Fruit fly (Drosophila melanogaster) whole organism, embryonic: ENCODE results near the gene CG5846.

Source experiments
- CG10431 ChIP-seq: fragments of 200-800 bp; sonication (Bioruptor generic); optimal IDR thresholded peaks from 3 replicates; lab custom pipeline; 2018; ENCODE audit warnings: missing biosample characterization, mild to moderate bottlenecking, missing genetic modification characterization
- CG10543 ChIP-seq: fragments of 200-800 bp; sonication (Bioruptor generic); optimal IDR thresholded peaks from 3 replicates; lab custom pipeline; 2017; ENCODE audit warnings: missing biosample characterization, mild to moderate bottlenecking, missing genetic modification characterization, moderate library complexity
- CG12155 ChIP-seq: fragments of 200-800 bp; sonication (Bioruptor generic); optimal IDR thresholded peaks from 3 replicates; lab custom pipeline; 2016; ENCODE audit warnings: missing biosample characterization, missing genetic modification characterization
- CG12769 ChIP-seq: fragments of 200-800 bp; sonication (Bioruptor generic); optimal IDR thresholded peaks from 2 replicates; lab custom pipeline; 2019; ENCODE audit warnings: missing biosample characterization, mild to moderate bottlenecking, missing genetic modification characterization, moderate library complexity
- CG12942 ChIP-seq: fragments of 200-800 bp; sonication (Bioruptor generic); optimal IDR thresholded peaks from 3 replicates; lab custom pipeline; 2016; ENCODE audit warnings: missing biosample characterization, missing genetic modification characterization
- CG13287 ChIP-seq: fragments of 200-800 bp; sonication (Bioruptor generic); IDR thresholded peaks from 2 replicates; pipeline ENCODE4 v1.3.6; 2022; ENCODE audit warnings: missing biosample characterization, missing genetic modification characterization; ENCODE audit not compliant: partially characterized antibody
- CG13296 ChIP-seq: fragments of 200-800 bp; sonication (Bioruptor generic); optimal IDR thresholded peaks from 3 replicates; lab custom pipeline; 2018; ENCODE audit warnings: missing biosample characterization, mild to moderate bottlenecking, missing genetic modification characterization
- CG15269 ChIP-seq: fragments of 200-800 bp; sonication (Bioruptor generic); optimal IDR thresholded peaks from 2 replicates; lab custom pipeline; 2018; ENCODE audit warnings: missing biosample characterization, mild to moderate bottlenecking, missing genetic modification characterization, moderate library complexity
- CG15514 ChIP-seq: fragments of 200-800 bp; sonication (Bioruptor generic); optimal IDR thresholded peaks from 3 replicates; lab custom pipeline; 2017; ENCODE audit warnings: missing biosample characterization, missing genetic modification characterization, mild to moderate bottlenecking, moderate library complexity, missing genetic modification reagents
- CG16863 ChIP-seq: fragments of 200-800 bp; sonication (Bioruptor generic); optimal IDR thresholded peaks from 3 replicates; lab custom pipeline; 2016; ENCODE audit warnings: missing biosample characterization, missing genetic modification characterization
- CG31441 ChIP-seq: fragments of 200-800 bp; sonication (Bioruptor generic); IDR thresholded peaks from 2 replicates; pipeline ENCODE4 v1.3.6; 2022; ENCODE audit warnings: missing biosample characterization, missing genetic modification characterization
- CG34422 ChIP-seq: fragments of 200-800 bp; sonication (Bioruptor generic); IDR thresholded peaks from 3 replicates; pipeline ENCODE4 v1.3.6; 2022; ENCODE audit warnings: missing biosample characterization, missing genetic modification characterization
- CG7271 ChIP-seq: fragments of 200-800 bp; sonication (Bioruptor generic); optimal IDR thresholded peaks from 2 replicates; lab custom pipeline; 2018; ENCODE audit warnings: missing biosample characterization, mild to moderate bottlenecking, missing genetic modification characterization, moderate library complexity
- CG8089 ChIP-seq: fragments of 200-800 bp; sonication (Bioruptor generic); optimal IDR thresholded peaks from 3 replicates; lab custom pipeline; 2016; ENCODE audit warnings: missing biosample characterization, missing genetic modification characterization
- CkIIα-i1 ChIP-seq: fragments of 200-800 bp; sonication (Bioruptor generic); IDR thresholded peaks from 2 replicates; pipeline ENCODE4 v1.3.6; 2022; ENCODE audit warnings: missing biosample characterization, missing genetic modification characterization
- CrebB ChIP-seq: fragments of 200-800 bp; sonication (Bioruptor generic); optimal IDR thresholded peaks from 3 replicates; lab custom pipeline; 2018; ENCODE audit warnings: missing biosample characterization, mild to moderate bottlenecking, missing genetic modification characterization
- Doc3 ChIP-seq: fragments of 200-800 bp; sonication (Bioruptor generic); IDR thresholded peaks from 3 replicates; pipeline ENCODE4 v1.3.6; 2022; ENCODE audit warnings: missing biosample characterization, missing genetic modification characterization; ENCODE audit not compliant: partially characterized antibody
- Ets65A ChIP-seq: fragments of 200-800 bp; sonication (Bioruptor generic); peaks from one replicate; lab custom pipeline; 2016; ENCODE audit warnings: missing biosample characterization, missing genetic modification characterization
- Fer3 ChIP-seq: fragments of 200-800 bp; sonication (Bioruptor generic); optimal IDR thresholded peaks from 2 replicates; lab custom pipeline; 2018; ENCODE audit warnings: missing biosample characterization, mild to moderate bottlenecking, missing genetic modification characterization, moderate library complexity
- HmgZ ChIP-seq: fragments of 200-800 bp; sonication (Bioruptor generic); optimal IDR thresholded peaks from 2 replicates; lab custom pipeline; 2018; ENCODE audit warnings: missing biosample characterization, mild to moderate bottlenecking, missing genetic modification characterization
- Hr78 ChIP-seq, 2 experiments: fragments of 200-800 bp in 1 of 2; fragments of >200 bp in 1 of 2; sonication (Bioruptor generic) in 1 of 2; optimal IDR thresholded peaks; 2 replicates each; lab custom pipeline; 2017 to 2019; ENCODE audit warnings: missing biosample characterization in 2 of 2, missing genetic modification characterization in 2 of 2, mild to moderate bottlenecking in 1 of 2, moderate library complexity in 1 of 2
- Lim3 ChIP-seq: fragments of 200-800 bp; sonication (Bioruptor generic); IDR thresholded peaks from 2 replicates; pipeline ENCODE4 v1.3.6; 2022; ENCODE audit warnings: missing biosample characterization, missing genetic modification characterization
- Med ChIP-seq: fragments of 200-800 bp; sonication (Bioruptor generic); peaks from one replicate; lab custom pipeline; 2016; ENCODE audit warnings: missing biosample characterization, missing genetic modification characterization, mild to moderate bottlenecking, inconsistent platforms, moderate library complexity
- Pdp1 ChIP-seq, 2 experiments: fragments of 200-800 bp; sonication (Bioruptor generic); optimal IDR thresholded peaks; 3 replicates each; lab custom pipeline; 2016; ENCODE audit warnings: missing biosample characterization in 2 of 2, missing genetic modification characterization in 2 of 2, mild to moderate bottlenecking in 1 of 2, moderate library complexity in 1 of 2
- Six4 ChIP-seq: fragments of 200-800 bp; sonication (Bioruptor generic); optimal IDR thresholded peaks from 2 replicates; lab custom pipeline; 2016; ENCODE audit warnings: missing biosample characterization, missing genetic modification characterization
- Stat92E ChIP-seq, 3 experiments: fragments of >200 bp in 2 of 3; fragments of 200-800 bp in 1 of 3; sonication (Bioruptor generic) in 1 of 3; optimal IDR thresholded peaks; 2 replicates each; lab custom pipeline; 2017 to 2019; ENCODE audit warnings: missing biosample characterization in 3 of 3, missing genetic modification characterization in 3 of 3, mild to moderate bottlenecking in 1 of 3, moderate library complexity in 1 of 3
- Xbp1 ChIP-seq: fragments of 200-800 bp; sonication (Bioruptor generic); optimal IDR thresholded peaks from 3 replicates; lab custom pipeline; 2016; ENCODE audit warnings: missing biosample characterization, mild to moderate bottlenecking, missing genetic modification characterization
- cg ChIP-seq: fragments of 200-800 bp; sonication (Bioruptor generic); optimal IDR thresholded peaks from 3 replicates; lab custom pipeline; 2019; ENCODE audit warnings: missing biosample characterization, mild to moderate bottlenecking, missing genetic modification characterization, moderate library complexity
- crol ChIP-seq: fragments of 200-800 bp; sonication (Bioruptor generic); IDR thresholded peaks from 2 replicates; pipeline ENCODE4 v1.3.6; 2022; ENCODE audit warnings: missing biosample characterization, missing genetic modification characterization
- fd3F ChIP-seq: fragments of 200-800 bp; sonication (Bioruptor generic); optimal IDR thresholded peaks from 2 replicates; lab custom pipeline; 2018; ENCODE audit warnings: missing biosample characterization, mild to moderate bottlenecking, missing genetic modification characterization, moderate library complexity
- ftz-f1 ChIP-seq: fragments of 200-800 bp; sonication (Bioruptor generic); optimal IDR thresholded peaks from 2 replicates; lab custom pipeline; 2016; ENCODE audit warnings: missing biosample characterization, missing genetic modification characterization
- ham ChIP-seq: fragments of 200-800 bp; sonication (Bioruptor generic); IDR thresholded peaks from 2 replicates; pipeline ENCODE4 v1.3.6; 2022; ENCODE audit warnings: missing biosample characterization, missing genetic modification characterization
- kni ChIP-seq: fragments of 200-800 bp; sonication (Bioruptor generic); optimal IDR thresholded peaks from 3 replicates; lab custom pipeline; 2017; ENCODE audit warnings: mild to moderate bottlenecking, missing biosample characterization, missing genetic modification reagents, missing genetic modification characterization
- lab ChIP-seq: fragments of 200-800 bp; sonication (Bioruptor generic); optimal IDR thresholded peaks from 3 replicates; lab custom pipeline; 2017; ENCODE audit warnings: missing biosample characterization, missing genetic modification characterization, mild to moderate bottlenecking, moderate library complexity, missing genetic modification reagents
- nom ChIP-seq: fragments of 200-800 bp; sonication (Bioruptor generic); optimal IDR thresholded peaks from 2 replicates; lab custom pipeline; 2017; ENCODE audit warnings: missing biosample characterization, missing genetic modification characterization, mild to moderate bottlenecking, moderate library complexity, missing genetic modification reagents
- oc ChIP-seq: fragments of 200-800 bp; sonication (Bioruptor generic); optimal IDR thresholded peaks from 2 replicates; lab custom pipeline; 2018; ENCODE audit warnings: missing biosample characterization, mild to moderate bottlenecking, missing genetic modification characterization, moderate library complexity
- pho ChIP-seq: fragments of 200-800 bp; sonication (Bioruptor generic); optimal IDR thresholded peaks from 2 replicates; lab custom pipeline; 2016; ENCODE audit warnings: missing biosample characterization, missing genetic modification characterization
- pzg ChIP-seq: fragments of 200-800 bp; sonication (Bioruptor generic); optimal IDR thresholded peaks from 3 replicates; lab custom pipeline; 2018; ENCODE audit warnings: missing biosample characterization, mild to moderate bottlenecking, missing genetic modification characterization, moderate library complexity
- ranshi ChIP-seq: fragments of 200-800 bp; sonication (Bioruptor generic); IDR thresholded peaks from 2 replicates; pipeline ENCODE4 v1.3.6; 2022; ENCODE audit warnings: missing biosample characterization, missing genetic modification characterization
- rib ChIP-seq: fragments of 200-800 bp; sonication (Bioruptor generic); IDR thresholded peaks from 2 replicates; pipeline ENCODE4 v1.3.6; 2022; ENCODE audit warnings: missing biosample characterization, missing genetic modification characterization
- sob ChIP-seq: fragments of 200-800 bp; sonication (Bioruptor generic); IDR thresholded peaks from 2 replicates; pipeline ENCODE4 v1.3.6; 2022; ENCODE audit warnings: missing biosample characterization, missing genetic modification characterization
- ssp ChIP-seq: fragments of 200-800 bp; sonication (Bioruptor generic); IDR thresholded peaks from 2 replicates; pipeline ENCODE4 v1.3.6; 2022; ENCODE audit warnings: missing biosample characterization, missing genetic modification characterization
- stwl ChIP-seq: fragments of 200-800 bp; sonication (Bioruptor generic); optimal IDR thresholded peaks from 3 replicates; lab custom pipeline; 2018; ENCODE audit warnings: missing biosample characterization, mild to moderate bottlenecking, missing genetic modification characterization, moderate library complexity
- tll ChIP-seq, 2 experiments: fragments of 200-800 bp in 1 of 2; fragments of >200 bp in 1 of 2; sonication (Bioruptor generic) in 1 of 2; optimal IDR thresholded peaks; 2 replicates each; lab custom pipeline; 2017 to 2019; ENCODE audit warnings: missing biosample characterization in 2 of 2, missing genetic modification characterization in 2 of 2, mild to moderate bottlenecking in 1 of 2, moderate library complexity in 1 of 2

The CG5846 gene

DNA sequence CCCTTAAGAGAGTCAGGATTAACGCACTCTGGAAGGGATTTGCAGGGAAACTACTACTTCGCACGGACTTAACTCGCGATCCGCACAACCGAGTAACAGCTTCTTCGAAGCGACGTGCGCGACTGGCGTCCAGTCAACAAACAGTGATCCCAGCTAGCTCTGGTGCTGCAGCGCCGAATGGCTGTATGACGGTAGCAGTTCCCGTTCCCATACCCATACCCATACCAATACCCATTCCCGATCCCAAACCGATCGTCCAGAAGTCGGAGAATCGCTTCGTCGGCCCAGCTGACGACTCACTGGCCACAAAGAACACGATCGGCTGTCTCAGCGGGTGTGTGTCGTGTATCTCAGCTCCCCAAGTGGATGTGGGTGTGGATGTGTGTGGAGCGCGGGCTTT is 9.8 kb downstream of the CG5846 start, which contains the start of gene CG5853 (continued):
- TF ChIP-seq rib (0 out of 2 replicates have a peak, but pooled peaks have one; percentile 45), CG13287 (GFP tag; lab: Robert Waterston, UW) (peak; percentile 12; the same call in 1 of the 2 replicates), CG34422 (GFP tag; lab: Robert Waterston, UW) (0 out of 3 replicates have a peak, but pooled peaks have one; percentile 21), ftz-f1 (GFP tag; lab: Kevin White, UChicago) (peak; percentile 35), pho (GFP tag; lab: Kevin White, UChicago) (peak; percentile 7), pzg (peak; percentile 11), CG15269 (tag; lab: Kevin White, UChicago) (peak; percentile 2), Six4 (GFP tag; lab: Kevin White, UChicago) (no peak)
- TF ChIP-seq, all 482 proteins: peak for 64

DNA sequence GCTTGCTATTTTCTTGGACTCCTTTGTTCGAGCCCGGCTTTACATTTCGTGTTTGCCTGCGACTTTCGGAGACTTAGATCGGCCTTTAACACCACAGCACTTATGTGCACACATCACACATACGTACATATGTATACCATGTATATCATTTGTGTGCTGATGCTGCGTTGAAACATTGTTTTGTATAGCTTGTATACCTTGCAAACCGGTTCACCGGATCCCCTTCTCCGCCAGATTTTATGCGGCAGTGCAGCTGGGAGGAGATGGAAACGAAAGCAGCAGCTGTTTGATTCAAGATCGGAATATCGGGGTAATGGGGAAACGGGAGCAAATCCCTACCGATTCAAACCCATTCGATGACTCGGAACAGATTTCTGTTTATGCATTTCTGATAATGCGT is 11.0 kb downstream of the CG5846 start:
- TF ChIP-seq Xbp1 (GFP tag; lab: Kevin White, UChicago) = no peak
- TF ChIP-seq CG10431 (GFP tag; lab: Kevin White, UChicago) = peak; percentile 98
- no peak for TF ChIP-seq ham (GFP tag; lab: Robert Waterston, UW)
- TF ChIP-seq cg (GFP tag; lab: Kevin White, UChicago) = peak; percentile 19
- TF ChIP-seq CG12769 (tag; lab: Kevin White, UChicago) = peak; percentile 16
- peak in 1 of 3 experiments; percentile 49 for TF ChIP-seq Stat92E (GFP tag; optimal IDR thresholded peaks at IDR 0.05; lab: Kevin White, UChicago)
- peak in 1 of 2 experiments; percentile 20 for TF ChIP-seq tll (GFP tag; optimal IDR thresholded peaks at IDR 0.05; lab: Kevin White, UChicago)
- TF ChIP-seq Doc3 (GFP tag; lab: Robert Waterston, UW) = no peak
- no peak for TF ChIP-seq fd3F (GFP tag; lab: Kevin White, UChicago)
- no peak for TF ChIP-seq HmgZ (tag; lab: Kevin White, UChicago)
- peak; percentile 45; the same call in 1 of the 2 replicates for TF ChIP-seq crol
- no peak for TF ChIP-seq CkIIα-i1 (GFP tag; lab: Robert Waterston, UW)
- peak in 1 of 2 experiments; percentile 35 for TF ChIP-seq Hr78 (GFP tag; optimal IDR thresholded peaks at IDR 0.05; lab: Kevin White, UChicago)
- TF ChIP-seq CG7271 (tag; lab: Kevin White, UChicago) = no peak
- TF ChIP-seq kni (GFP tag; lab: Kevin White, UChicago) = peak; percentile 79
- peak; percentile 19 for TF ChIP-seq oc (tag; lab: Kevin White, UChicago)
- peak; percentile 24; the same call in 1 of the 2 replicates for TF ChIP-seq ranshi (GFP tag; lab: Robert Waterston, UW)
- TF ChIP-seq Med = peak; percentile 74
- TF ChIP-seq, all 482 proteins: peak for 11

DNA sequence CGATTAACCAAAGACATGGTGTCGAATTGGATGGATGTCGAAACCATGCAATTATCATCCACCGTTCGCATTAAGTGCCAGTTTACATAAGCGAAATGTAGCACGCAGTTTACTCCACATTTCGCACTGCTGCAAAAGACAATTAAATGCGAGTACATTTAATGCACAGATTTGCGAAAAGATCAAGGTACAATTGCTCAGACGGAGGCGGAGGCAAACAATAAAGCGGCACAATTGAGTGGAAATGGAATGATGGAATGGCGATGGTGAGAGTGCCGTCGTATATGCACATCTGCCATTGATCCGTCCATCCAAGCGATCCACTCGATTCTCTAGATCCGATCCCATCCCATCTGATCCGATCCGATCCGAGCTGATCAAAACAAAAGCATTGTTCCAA is 12.0 kb downstream of the CG5846 start:
- TF ChIP-seq Lim3 (GFP tag; lab: Robert Waterston, UW) (no peak), Med (no peak), CrebB (no peak), ssp (GFP tag; lab: Robert Waterston, UW) (no peak), Ets65A (GFP tag; lab: Kevin White, UChicago) (peak; percentile 24), nom (GFP tag; lab: Kevin White, UChicago) (peak; percentile 82)

DNA sequence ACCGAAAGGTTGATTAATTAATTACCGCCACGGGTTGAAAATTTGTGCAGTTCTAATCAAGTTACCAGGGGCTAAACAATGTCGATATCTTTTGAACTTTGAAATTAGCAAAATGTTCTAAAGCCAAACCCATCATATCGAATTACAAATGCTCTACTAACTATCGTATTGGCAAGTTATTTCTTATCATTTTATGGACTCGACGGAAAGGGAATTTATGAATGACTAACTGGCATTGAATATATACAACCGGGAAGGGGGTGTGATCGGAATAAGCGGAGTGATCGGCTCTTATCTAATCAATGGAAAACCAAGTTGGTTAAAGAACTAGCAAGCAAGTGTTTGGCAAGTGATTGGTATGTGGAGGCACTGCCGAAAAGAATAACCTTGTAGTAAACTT is 13.5 kb downstream of the CG5846 start:
- TF ChIP-seq Fer3 (tag; lab: Kevin White, UChicago) (peak; percentile 48), stwl (tag; lab: Kevin White, UChicago) (no peak), rib (peak; percentile 73), lab (peak; percentile 86), CG10543 (GFP tag; lab: Kevin White, UChicago) (peak; percentile 52), CG12155 (GFP tag; lab: Kevin White, UChicago) (peak; percentile 10), CG15514 (GFP tag; lab: Kevin White, UChicago) (peak; percentile 15), CG16863 (GFP tag; lab: Kevin White, UChicago) (no peak), CG8089 (GFP tag; lab: Kevin White, UChicago) (no peak), CG12942 (no peak), CG13296 (peak; percentile 30), CG31441 (no peak), ranshi (GFP tag; lab: Robert Waterston, UW) (no peak), sob (GFP tag; lab: Robert Waterston, UW) (0 out of 2 replicates have a peak, but pooled peaks have one; percentile 16), Pdp1 (GFP tag; optimal IDR thresholded peaks at IDR 0.05; lab: Kevin White, UChicago) (peak in 1 of 2 experiments; percentile 32)
